Worm (Caenorhabditis elegans) whole organism, L4 larva: ENCODE measurements around the gene ifa-3.

Experiments
- ceh-82 ChIP-seq: sonication (generic microtip); optimal IDR thresholded peaks from 2 replicates; lab custom pipeline; 2017; ENCODE audit warnings: missing biosample characterization, missing genetic modification characterization
- egl-27 ChIP-seq: sonication (generic microtip); optimal IDR thresholded peaks from 3 replicates; lab custom pipeline; 2017; ENCODE audit warnings: missing biosample characterization, missing genetic modification reagents, missing genetic modification characterization
- gei-8 ChIP-seq: fragments of 200-800 bp; sonication (Bioruptor generic); optimal IDR thresholded peaks from 2 replicates; lab custom pipeline; 2018; ENCODE audit warnings: mild to moderate bottlenecking, missing genetic modification characterization, missing compliant biosample characterization
- lin-15B ChIP-seq: fragments of 150-350 bp; sonication (generic microtip); optimal IDR thresholded peaks from 3 replicates; lab custom pipeline; 2014; ENCODE audit warnings: missing biosample characterization, missing genetic modification characterization
- mep-1 ChIP-seq: fragments of 150-350 bp; sonication (generic microtip); optimal IDR thresholded peaks from 3 replicates; lab custom pipeline; 2014; ENCODE audit warnings: missing biosample characterization, missing genetic modification characterization
- nhr-10 ChIP-seq: fragments of 150-350 bp; optimal IDR thresholded peaks from 2 replicates; lab custom pipeline; 2014; ENCODE audit warnings: missing biosample characterization, missing genetic modification characterization
- nhr-102 ChIP-seq: sonication (generic microtip); optimal IDR thresholded peaks from 2 replicates; lab custom pipeline; 2016; ENCODE audit warnings: mild to moderate bottlenecking, missing genetic modification characterization, moderate library complexity, missing compliant biosample characterization
- nhr-42 ChIP-seq: fragments of 200-800 bp; sonication (Bioruptor generic); IDR thresholded peaks from 2 replicates; pipeline ENCODE4 v1.3.6; 2022; ENCODE audit warnings: missing genetic modification characterization, missing compliant biosample characterization
- nhr-77 ChIP-seq: fragments of 150-350 bp; optimal IDR thresholded peaks from 2 replicates; lab custom pipeline; 2014; ENCODE audit warnings: missing biosample characterization, missing genetic modification characterization
- unc-39 ChIP-seq: sonication (generic microtip); optimal IDR thresholded peaks from 2 replicates; lab custom pipeline; 2017; ENCODE audit warnings: missing biosample characterization, missing genetic modification characterization
- unc-62 ChIP-seq, 3 experiments: fragments of 150-350 bp in 1 of 3; sonication (generic microtip); optimal IDR thresholded peaks in 2 of 3; peaks in 1 of 3; 1 replicate in 1 of 3; 2 replicates in 2 of 3; lab custom pipeline; 2014 to 2017; ENCODE audit warnings: missing biosample characterization in 3 of 3, missing genetic modification characterization in 3 of 3, missing genetic modification reagents in 3 of 3, missing genotype in 1 of 3
- ztf-7 ChIP-seq: fragments of 150-350 bp; optimal IDR thresholded peaks from 2 replicates; lab custom pipeline; 2014; ENCODE audit warnings: missing biosample characterization, missing genetic modification characterization

DNA sequence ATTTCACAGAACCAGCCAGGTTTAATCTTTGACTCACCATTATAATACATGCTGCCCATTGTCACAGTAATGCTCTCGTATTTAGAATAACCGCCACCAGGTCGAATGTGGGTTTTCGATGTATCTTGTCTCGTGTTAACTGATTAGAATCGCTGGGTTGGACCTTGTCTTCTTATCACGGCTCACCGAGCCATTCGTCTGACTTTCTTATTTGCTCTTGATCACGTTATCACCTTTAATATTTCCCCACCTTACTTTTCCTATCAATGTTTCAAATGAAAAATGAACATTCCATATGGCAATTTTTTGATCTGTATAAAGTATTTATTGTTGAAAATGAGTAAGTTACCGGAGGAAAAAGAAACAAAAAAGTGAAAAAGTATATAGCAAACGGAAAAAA lies 7.9 kb downstream of the ifa-3 start, which contains the start of gene sgk-1:
- peak in 1 of 2 experiments; percentile 6 for TF ChIP-seq unc-62 (GFP tag; optimal IDR thresholded peaks at IDR 0.05 in 1 of 2; lab: Kevin White, UChicago)
- TF ChIP-seq unc-62 (tag; optimal IDR thresholded peaks at IDR 0.05; lab: Kevin White, UChicago): no peak
- no peak for TF ChIP-seq nhr-42
- TF ChIP-seq mep-1 (tag; lab: Kevin White, UChicago): no peak
- no peak for TF ChIP-seq unc-39 (tag; lab: Kevin White, UChicago)
- no peak for TF ChIP-seq ceh-82
- no peak for TF ChIP-seq nhr-77 (tag; lab: Kevin White, UChicago)
- no peak for TF ChIP-seq gei-8
- no peak for TF ChIP-seq lin-15B
- TF ChIP-seq nhr-102 (tag; lab: Kevin White, UChicago): no peak
- TF ChIP-seq egl-27 (tag; lab: Kevin White, UChicago): no peak
- TF ChIP-seq nhr-10 (tag; lab: Kevin White, UChicago): no peak
- TF ChIP-seq ztf-7 (tag; lab: Kevin White, UChicago): no peak
